Worm (Caenorhabditis elegans): ENCODE data around the gene utp-20.

- TF ChIP-seq klf-2 (GFP tag; conservative IDR thresholded peaks at IDR 0.05): no peak
- no peak for TF ChIP-seq med-1 (GFP tag; optimal IDR thresholded peaks at IDR 0.05; ENCODE audit: insufficient read depth)
- no peak for TF ChIP-seq tab-1 (GFP tag; IDR thresholded peaks at IDR 0.05)
- no peak for TF ChIP-seq flt-1 (GFP tag; IDR thresholded peaks at IDR 0.05)
- no peak for TF ChIP-seq T22C8.4 (GFP tag; IDR thresholded peaks at IDR 0.05)
Observed at ce11 chrII:6513911-6514310, 22.3 kb upstream of the utp-20 start, which contains the start of gene R05G9R.1.

Data from whole organism, midembryonic.